Fruit fly (Drosophila melanogaster): Measurements from ENCODE around the gene Pburs.

Pburs gene

DNA sequence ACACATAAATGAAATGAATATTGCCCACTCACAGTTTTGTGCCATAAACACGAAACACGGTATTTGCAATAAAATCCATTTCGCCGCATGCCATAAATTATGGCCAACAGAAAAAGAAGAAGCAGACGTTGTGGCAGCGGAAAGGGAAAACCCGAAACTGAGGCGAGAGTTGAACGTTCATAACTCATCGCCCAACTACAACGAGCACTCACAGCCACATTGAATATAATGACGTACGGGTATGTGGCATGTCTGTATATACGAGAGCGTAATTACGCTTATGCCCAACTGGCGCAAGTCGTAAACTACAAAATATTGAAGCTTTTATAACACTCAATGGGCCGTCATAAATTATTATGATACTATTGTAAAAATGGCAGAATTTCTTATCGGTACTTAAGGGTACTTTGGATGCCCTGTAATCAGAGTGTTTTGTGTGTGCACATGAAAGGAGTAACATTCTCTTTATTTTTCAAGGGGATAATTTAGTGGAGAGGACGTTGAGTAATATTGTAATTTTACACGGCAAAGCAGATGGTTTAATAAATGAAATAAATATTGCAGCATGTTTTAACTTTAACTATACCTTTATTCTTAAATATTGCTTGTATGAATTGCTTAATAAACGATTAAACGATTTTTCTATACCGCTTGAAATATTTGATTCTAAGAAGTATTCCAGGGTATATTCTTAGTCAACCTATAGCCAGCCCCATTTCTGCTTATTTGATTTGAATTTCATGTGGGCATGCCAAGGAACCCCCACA lies 22.6 kb downstream of the Pburs start (continued):
- TF ChIP-seq CG2202 (tag; optimal IDR thresholded peaks at IDR 0.05) (no peak), psq (GFP tag; optimal IDR thresholded peaks at IDR 0.05) (no peak), danr (GFP tag; IDR thresholded peaks at IDR 0.05) (peak; percentile 24; the same call in 1 of the 2 replicates), CG11695 (GFP tag; IDR thresholded peaks at IDR 0.05) (no peak), CG8359 (GFP tag; optimal IDR thresholded peaks at IDR 0.05; ENCODE audit: borderline replicate concordance) (no peak), croc (GFP tag; conservative IDR thresholded peaks at IDR 0.05) (no peak), slp2 (GFP tag; optimal IDR thresholded peaks at IDR 0.05) (peak; percentile 1), ewg (GFP tag; optimal IDR thresholded peaks at IDR 0.05) (no peak), CG18764 (GFP tag; optimal IDR thresholded peaks at IDR 0.05) (no peak), tup (GFP tag; optimal IDR thresholded peaks at IDR 0.05) (no peak), gcm (GFP tag; optimal IDR thresholded peaks at IDR 0.05) (peak; percentile 64), Camta (GFP tag; optimal IDR thresholded peaks at IDR 0.05) (no peak), insv (GFP tag; optimal IDR thresholded peaks at IDR 0.05) (no peak), dati (GFP tag; IDR thresholded peaks at IDR 0.05) (no peak), CG4404 (GFP tag; IDR thresholded peaks at IDR 0.05) (no peak), slbo (GFP tag; IDR thresholded peaks at IDR 0.05) (peak; percentile 39; the same call in 1 of the 2 replicates), Oli (tag; optimal IDR thresholded peaks at IDR 0.05) (peak; percentile 44), en (GFP tag; optimal IDR thresholded peaks at IDR 0.05) (no peak), oc (tag; optimal IDR thresholded peaks at IDR 0.05) (no peak), CG4617 (GFP tag; optimal IDR thresholded peaks at IDR 0.05; ENCODE audit: borderline replicate concordance) (no peak), gce (GFP tag; IDR thresholded peaks at IDR 0.05) (no peak), Hmr (GFP tag; optimal IDR thresholded peaks at IDR 0.05) (peak; percentile 52), CG32767 (GFP tag; IDR thresholded peaks at IDR 0.05) (no peak), Dip2 (GFP tag; IDR thresholded peaks at IDR 0.05) (no peak), Sry-β (GFP tag; optimal IDR thresholded peaks at IDR 0.05) (no peak), CG18476 (GFP tag; optimal IDR thresholded peaks at IDR 0.05) (no peak), cato (GFP tag; optimal IDR thresholded peaks at IDR 0.05; ENCODE audit: borderline replicate concordance) (no peak), z (GFP tag; IDR thresholded peaks at IDR 0.05) (no peak), stc (GFP tag; IDR thresholded peaks at IDR 0.05) (no peak), CG18262 (tag; optimal IDR thresholded peaks at IDR 0.05) (peak; percentile 37), CG2120 (GFP tag; optimal IDR thresholded peaks at IDR 0.05) (peak; percentile 53), her (GFP tag; optimal IDR thresholded peaks at IDR 0.05) (no peak), gsb-n (tag; optimal IDR thresholded peaks at IDR 0.05) (no peak), Taf1 (GFP tag; IDR thresholded peaks at IDR 0.05) (no peak), trh (GFP tag; optimal IDR thresholded peaks at IDR 0.05) (no peak), CG11696 (GFP tag; IDR thresholded peaks at IDR 0.05) (0 out of 2 replicates have a peak, but pooled peaks have one; percentile 7), Mad (GFP tag; optimal IDR thresholded peaks at IDR 0.05) (no peak), B-H2 (GFP tag; optimal IDR thresholded peaks at IDR 0.05) (peak; percentile 77), HmgD (GFP tag; optimal IDR thresholded peaks at IDR 0.05) (no peak), Neu2 (GFP tag; optimal IDR thresholded peaks at IDR 0.05; ENCODE audit: borderline replicate concordance) (no peak), fd3F (GFP tag; optimal IDR thresholded peaks at IDR 0.05) (no peak), CG12219 (GFP tag; optimal IDR thresholded peaks at IDR 0.05) (peak; percentile 21), ind (GFP tag; optimal IDR thresholded peaks at IDR 0.05) (no peak), CG13296 (GFP tag; optimal IDR thresholded peaks at IDR 0.05) (peak; percentile 66), fu2 (GFP tag; optimal IDR thresholded peaks at IDR 0.05) (no peak), chif (GFP tag; optimal IDR thresholded peaks at IDR 0.05) (no peak), klu (GFP tag; IDR thresholded peaks at IDR 0.05) (no peak), Abd-B (GFP tag; optimal IDR thresholded peaks at IDR 0.05) (peak; percentile 19), CG13287 (GFP tag; IDR thresholded peaks at IDR 0.05; ENCODE audit: partially characterized antibody) (no peak), CG3281 (GFP tag; optimal IDR thresholded peaks at IDR 0.05) (peak; percentile 55)
